Fruit fly (Drosophila melanogaster): ENCODE data around the gene Nplp4.

dm6 chr2L:2037551-2038252, 29.5 kb downstream of the Nplp4 start:
- TF ChIP-seq CG15710 (tag; optimal IDR thresholded peaks at IDR 0.05) (no peak), CG8301 (tag; optimal IDR thresholded peaks at IDR 0.05) (no peak)

Data from whole organism, pupa.